Worm (Caenorhabditis elegans): ENCODE data around the gene T28D9.16.

T28D9.16 gene

DNA sequence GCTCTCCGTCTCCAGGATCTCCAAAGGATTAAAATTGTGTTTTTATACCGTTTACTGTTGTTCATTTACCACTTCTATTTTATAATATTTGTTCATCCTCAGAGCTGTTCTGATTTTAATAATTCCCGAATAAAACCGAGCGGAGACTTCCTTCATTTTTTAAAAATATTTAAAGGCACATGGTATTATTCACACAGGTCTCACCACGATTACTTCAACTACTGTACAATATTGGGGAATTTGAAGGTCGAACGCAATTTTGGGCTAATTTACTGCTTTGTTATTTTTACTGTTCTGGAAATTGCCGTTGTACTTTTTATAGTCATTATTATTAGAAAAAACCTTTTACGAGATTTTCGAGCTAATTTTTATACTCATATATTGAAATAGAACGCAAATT, 15.7 kb downstream of the T28D9.16 start (continued):
- TF ChIP-seq ceh-79 (tag; optimal IDR thresholded peaks at IDR 0.05) (no peak), pbrm-1 (GFP tag; IDR thresholded peaks at IDR 0.05) (0 out of 2 replicates have a peak, but pooled peaks have one; percentile 37)

DNA sequence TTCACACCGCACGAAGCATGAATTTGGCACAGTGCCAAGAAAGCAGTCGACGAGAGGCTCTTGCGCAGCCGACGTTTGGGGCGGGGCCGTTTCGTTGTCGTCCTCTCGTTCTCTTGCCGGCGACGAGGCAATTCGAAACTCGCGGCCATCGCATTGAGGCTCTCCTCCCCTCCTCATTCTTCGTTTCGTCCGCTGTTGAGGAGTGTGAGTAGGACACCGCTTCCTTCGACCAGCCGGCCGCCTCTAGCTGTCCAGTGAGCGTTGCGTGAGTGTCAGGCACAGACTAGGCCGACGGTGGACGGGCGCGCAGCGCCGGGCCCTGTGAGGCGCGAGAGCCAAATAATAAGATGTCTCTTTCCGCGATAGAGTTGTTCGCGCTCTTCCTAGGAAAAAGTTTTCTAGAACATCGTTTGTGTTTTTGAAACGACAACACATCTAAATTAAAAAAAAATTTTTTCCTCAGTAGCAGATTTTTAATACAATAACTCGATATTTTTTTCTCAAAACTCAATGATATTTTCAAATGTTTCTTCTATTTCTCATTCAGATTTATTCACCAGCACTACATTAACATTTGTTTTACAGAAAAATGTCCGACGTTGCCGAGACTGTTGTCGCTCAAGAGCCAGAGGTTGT, 16.4 kb downstream of the T28D9.16 start, which contains the start of the genes T28D9.11 and T28D9.1:
T28D9.11 (minus strand) TSS at position 177 of the 636 bp plus-strand sequence.
T28D9.1 (plus strand) TSS at position 586 of the 636 bp plus-strand sequence.
- TF ChIP-seq zfh-2 (GFP tag; conservative IDR thresholded peaks at IDR 0.05) (peak; percentile 99), egl-18 (GFP tag; IDR thresholded peaks at IDR 0.05) (0 out of 2 replicates have a peak, but pooled peaks have one; percentile 40), lir-1 (GFP tag; conservative IDR thresholded peaks at IDR 0.05) (no peak), madf-10 (tag; optimal IDR thresholded peaks at IDR 0.05) (peak; percentile 28), lin-35 (GFP tag; optimal IDR thresholded peaks at IDR 0.05) (peak in 1 of 3 experiments; percentile 45), ceh-100 (GFP tag; IDR thresholded peaks at IDR 0.05) (no peak), K11D2.4 (GFP tag; IDR thresholded peaks at IDR 0.05) (peak; percentile 46; the same call in 1 of the 2 replicates), B0019.2 (GFP tag; conservative IDR thresholded peaks at IDR 0.05) (no peak), mcd-1 (GFP tag; IDR thresholded peaks at IDR 0.05) (peak; percentile 66), lin-40 (tag; optimal IDR thresholded peaks at IDR 0.05) (peak; percentile 22), chd-7 (tag; optimal IDR thresholded peaks at IDR 0.05) (peak; percentile 12), attf-5 (GFP tag; optimal IDR thresholded peaks at IDR 0.05) (peak; percentile 72), cebp-1 (GFP tag; IDR thresholded peaks at IDR 0.05) (no peak; the same call in 1 of the 2 replicates), cebp-1 (tag; optimal IDR thresholded peaks at IDR 0.05) (peak; percentile 57), unc-130 (GFP tag; optimal IDR thresholded peaks at IDR 0.05) (no peak), F52B5.7 (tag; optimal IDR thresholded peaks at IDR 0.05) (peak; percentile 11), bed-2 (GFP tag; IDR thresholded peaks at IDR 0.05) (0 out of 2 replicates have a peak, but pooled peaks have one; percentile 76), snpc-1.3 (tag; optimal IDR thresholded peaks at IDR 0.05; ENCODE audit: insufficient read depth) (no peak), dox-1 (GFP tag; IDR thresholded peaks at IDR 0.05) (peak; percentile 66), D2030.7 (GFP tag; IDR thresholded peaks at IDR 0.05) (no peak; the same call in none of the 2 replicates), aptf-3 (GFP tag; IDR thresholded peaks at IDR 0.05) (no peak), nfya-2 (GFP tag; IDR thresholded peaks at IDR 0.05) (no peak), nfyb-1 (GFP tag; IDR thresholded peaks at IDR 0.05) (peak; percentile 34; the same call in 1 of the 2 replicates), die-1 (tag; optimal IDR thresholded peaks at IDR 0.05) (peak; percentile 2), egl-44 (GFP tag; IDR thresholded peaks at IDR 0.05) (peak; percentile 35; the same call in 1 of the 2 replicates), rcor-1 (GFP tag; IDR thresholded peaks at IDR 0.05) (peak; percentile 60), pbrm-1 (GFP tag; IDR thresholded peaks at IDR 0.05) (0 out of 2 replicates have a peak, but pooled peaks have one; percentile 25), attf-3 (GFP tag; conservative IDR thresholded peaks at IDR 0.05) (0 out of 2 replicates have a peak, but pooled peaks have one; percentile 28), snpc-4 (GFP tag; optimal IDR thresholded peaks at IDR 0.05) (peak; percentile 83), snpc-4 (tag; optimal IDR thresholded peaks at IDR 0.05) (peak; percentile 76 to 91 (median 84)), ztf-26 (tag; optimal IDR thresholded peaks at IDR 0.05) (no peak), ceh-91 (GFP tag; IDR thresholded peaks at IDR 0.05) (0 out of 2 replicates have a peak, but pooled peaks have one; percentile 25), K12H6.12 (tag; optimal IDR thresholded peaks at IDR 0.05) (peak; percentile 64), ekl-4 (GFP tag; IDR thresholded peaks at IDR 0.05) (0 out of 2 replicates have a peak, but pooled peaks have one; percentile 35), Y53G8AR.9 (GFP tag; conservative IDR thresholded peaks at IDR 0.05) (no peak), lin-26 (GFP tag; IDR thresholded peaks at IDR 0.05) (peak; percentile 61; the same call in 1 of the 2 replicates), madf-8 (GFP tag; conservative IDR thresholded peaks at IDR 0.05) (peak; percentile 23; the same call in 1 of the 2 replicates), tlf-1 (GFP tag; optimal IDR thresholded peaks at IDR 0.05) (no peak), ceh-27 (GFP tag; optimal IDR thresholded peaks at IDR 0.05) (peak; percentile 71), ztf-18 (tag; optimal IDR thresholded peaks at IDR 0.05) (peak; percentile 6), F33H1.4 (GFP tag; IDR thresholded peaks at IDR 0.05) (peak; percentile 49), lin-54 (GFP tag; optimal IDR thresholded peaks at IDR 0.05) (peak; percentile 46), egrh-3 (GFP tag; IDR thresholded peaks at IDR 0.05) (peak; percentile 88), ztf-22 (GFP tag; optimal IDR thresholded peaks at IDR 0.05) (peak; percentile 43)

All from whole organism, young adult.